Worm (Caenorhabditis elegans): Measurements from ENCODE around the gene Y46D2A.3.

- TF ChIP-seq ama-1 (optimal IDR thresholded peaks at IDR 0.05) (no peak), ceh-13 (GFP tag; optimal IDR thresholded peaks at IDR 0.05) (no peak), sea-1 (GFP tag; conservative IDR thresholded peaks at IDR 0.05) (no peak), flt-1 (GFP tag; IDR thresholded peaks at IDR 0.05) (no peak), scrt-1 (GFP tag; IDR thresholded peaks at IDR 0.05) (no peak), F13C5.2 (tag; optimal IDR thresholded peaks at IDR 0.05) (no peak), ets-7 (tag; optimal IDR thresholded peaks at IDR 0.05) (no peak), B0310.2 (tag; optimal IDR thresholded peaks at IDR 0.05) (no peak), tra-4 (tag; optimal IDR thresholded peaks at IDR 0.05) (no peak), tbx-37 (GFP tag; conservative IDR thresholded peaks at IDR 0.05) (no peak), hmbx-1 (tag; optimal IDR thresholded peaks at IDR 0.05) (no peak), pes-1 (GFP tag; IDR thresholded peaks at IDR 0.05) (no peak), hmg-4 (GFP tag; optimal IDR thresholded peaks at IDR 0.05) (no peak), ceh-36 (tag; optimal IDR thresholded peaks at IDR 0.05) (no peak)
These were observed 31.8 kb downstream of the Y46D2A.3 start, which contains the start of gene btb-17 for ce11 chrII:3295193-3295592.

Data from whole organism, early embryonic.